Fruit fly (Drosophila melanogaster) whole organism, embryonic: ENCODE data around the gene orion.
A peak's percentile ranks its signal among the peaks of the same experiment; 100 is the strongest.

ENCODE experiments used
- Antp ChIP-seq: fragments of 200-800 bp; sonication (Bioruptor generic); optimal IDR thresholded peaks from 3 replicates; lab custom pipeline; 2016; ENCODE audit warnings: missing biosample characterization, missing genetic modification characterization
- B-H2 ChIP-seq: fragments of 200-800 bp; sonication (Bioruptor generic); optimal IDR thresholded peaks from 2 replicates; lab custom pipeline; 2018; ENCODE audit warnings: missing biosample characterization, mild to moderate bottlenecking, missing genetic modification characterization
- Bteb2 ChIP-seq: fragments of 200-800 bp; sonication (Bioruptor generic); optimal IDR thresholded peaks from 2 replicates; lab custom pipeline; 2016; ENCODE audit warnings: missing biosample characterization, missing genetic modification characterization
- CG11085 ChIP-seq: fragments of 200-800 bp; sonication (Bioruptor generic); IDR thresholded peaks from 2 replicates; pipeline ENCODE4 v1.3.6; 2022; ENCODE audit warnings: missing biosample characterization, missing genetic modification characterization
- CG12155 ChIP-seq: fragments of 200-800 bp; sonication (Bioruptor generic); optimal IDR thresholded peaks from 3 replicates; lab custom pipeline; 2016; ENCODE audit warnings: missing biosample characterization, missing genetic modification characterization
- CG13894 ChIP-seq: fragments of 200-800 bp; sonication (Bioruptor generic); optimal IDR thresholded peaks from 3 replicates; lab custom pipeline; 2018; ENCODE audit warnings: missing biosample characterization, mild to moderate bottlenecking, missing genetic modification characterization, moderate library complexity
- CG14441 ChIP-seq: fragments of 200-800 bp; sonication (Bioruptor generic); IDR thresholded peaks from 2 replicates; pipeline ENCODE4 v1.3.6; 2022; ENCODE audit warnings: missing biosample characterization, missing genetic modification characterization
- CG15073 ChIP-seq: fragments of 200-800 bp; sonication (Bioruptor generic); optimal IDR thresholded peaks from 2 replicates; lab custom pipeline; 2016; ENCODE audit warnings: missing biosample characterization, missing genetic modification characterization
- CG1529 ChIP-seq: fragments of 200-800 bp; sonication (Bioruptor generic); optimal IDR thresholded peaks from 3 replicates; lab custom pipeline; 2018; ENCODE audit warnings: missing biosample characterization, missing genetic modification characterization
- CG1647 ChIP-seq: fragments of 200-800 bp; sonication (Bioruptor generic); optimal IDR thresholded peaks from 3 replicates; lab custom pipeline; 2016; ENCODE audit warnings: missing biosample characterization, missing genetic modification characterization
- CG17186 ChIP-seq: fragments of 200-800 bp; sonication (Bioruptor generic); optimal IDR thresholded peaks from 3 replicates; lab custom pipeline; 2017; ENCODE audit warnings: missing biosample characterization, missing genetic modification reagents, missing genetic modification characterization
- CG18599 ChIP-seq: fragments of 200-800 bp; sonication (Bioruptor generic); optimal IDR thresholded peaks from 3 replicates; lab custom pipeline; 2017; ENCODE audit warnings: missing biosample characterization, missing genetic modification characterization, mild to moderate bottlenecking, moderate library complexity, missing genetic modification reagents
- CG18764 ChIP-seq: fragments of 200-800 bp; sonication (Bioruptor generic); optimal IDR thresholded peaks from 3 replicates; lab custom pipeline; 2016; ENCODE audit warnings: missing biosample characterization, missing genetic modification characterization
- CG2202 ChIP-seq: fragments of 200-800 bp; sonication (Bioruptor generic); optimal IDR thresholded peaks from 2 replicates; lab custom pipeline; 2018; ENCODE audit warnings: missing biosample characterization, mild to moderate bottlenecking, missing genetic modification characterization
- CG30403 ChIP-seq: fragments of 200-800 bp; sonication (Bioruptor generic); optimal IDR thresholded peaks from 3 replicates; lab custom pipeline; 2016; ENCODE audit warnings: missing biosample characterization, missing genetic modification characterization
- CG33213 ChIP-seq: fragments of 200-800 bp; sonication (Bioruptor generic); optimal IDR thresholded peaks from 3 replicates; lab custom pipeline; 2016; ENCODE audit warnings: missing biosample characterization, missing genetic modification characterization
- CG34376 ChIP-seq: fragments of 200-800 bp; sonication (Bioruptor generic); optimal IDR thresholded peaks from 2 replicates; lab custom pipeline; 2018; ENCODE audit warnings: missing biosample characterization, mild to moderate bottlenecking, missing genetic modification characterization
- CG34422 ChIP-seq: fragments of 200-800 bp; sonication (Bioruptor generic); IDR thresholded peaks from 3 replicates; pipeline ENCODE4 v1.3.6; 2022; ENCODE audit warnings: missing biosample characterization, missing genetic modification characterization
- CG4360 ChIP-seq: fragments of 200-800 bp; sonication (Bioruptor generic); IDR thresholded peaks from 2 replicates; pipeline ENCODE4 v1.3.6; 2022; ENCODE audit warnings: missing biosample characterization, missing genetic modification characterization
- CG4617 ChIP-seq: fragments of 200-800 bp; sonication (Bioruptor generic); optimal IDR thresholded peaks from 3 replicates; lab custom pipeline; 2016; ENCODE audit warnings: missing biosample characterization, missing genetic modification characterization, borderline replicate concordance
- CG6791 ChIP-seq: fragments of 200-800 bp; sonication (Bioruptor generic); IDR thresholded peaks from 3 replicates; pipeline ENCODE4 v1.3.6; 2022; ENCODE audit warnings: missing biosample characterization, missing genetic modification characterization; ENCODE audit not compliant: partially characterized antibody
- CoRest ChIP-seq: fragments of 200-800 bp; sonication (Bioruptor generic); optimal IDR thresholded peaks from 3 replicates; lab custom pipeline; 2018; ENCODE audit warnings: missing biosample characterization, mild to moderate bottlenecking, missing genetic modification characterization, moderate library complexity
- CrebB ChIP-seq: fragments of 200-800 bp; sonication (Bioruptor generic); optimal IDR thresholded peaks from 3 replicates; lab custom pipeline; 2018; ENCODE audit warnings: missing biosample characterization, mild to moderate bottlenecking, missing genetic modification characterization
- Dref ChIP-seq: fragments of 200-800 bp; sonication (Bioruptor generic); IDR thresholded peaks from 2 replicates; pipeline ENCODE4 v1.3.6; 2022; ENCODE audit warnings: missing biosample characterization, missing genetic modification characterization
- Hey ChIP-seq: fragments of 200-800 bp; sonication (Bioruptor generic); optimal IDR thresholded peaks from 3 replicates; lab custom pipeline; 2018; ENCODE audit warnings: missing biosample characterization, mild to moderate bottlenecking, missing genetic modification characterization
- Hsf ChIP-seq: fragments of 200-800 bp; sonication (Bioruptor generic); optimal IDR thresholded peaks from 3 replicates; lab custom pipeline; 2016; ENCODE audit warnings: missing biosample characterization, missing genetic modification characterization
- Mad ChIP-seq: fragments of 200-800 bp; sonication (Bioruptor generic); optimal IDR thresholded peaks from 2 replicates; lab custom pipeline; 2016; ENCODE audit warnings: missing biosample characterization, missing genetic modification characterization
- NC2β ChIP-seq: fragments of 200-800 bp; sonication (Bioruptor generic); optimal IDR thresholded peaks from 2 replicates; lab custom pipeline; 2016; ENCODE audit warnings: missing biosample characterization, missing genetic modification characterization
- Neu2 ChIP-seq: fragments of 200-800 bp; sonication (Bioruptor generic); optimal IDR thresholded peaks from 3 replicates; lab custom pipeline; 2016; ENCODE audit warnings: missing biosample characterization, missing genetic modification characterization, borderline replicate concordance
- Six4 ChIP-seq: fragments of 200-800 bp; sonication (Bioruptor generic); optimal IDR thresholded peaks from 2 replicates; lab custom pipeline; 2016; ENCODE audit warnings: missing biosample characterization, missing genetic modification characterization
- Stat92E ChIP-seq, 3 experiments: fragments of >200 bp in 2 of 3; fragments of 200-800 bp in 1 of 3; sonication (Bioruptor generic) in 1 of 3; optimal IDR thresholded peaks; 2 replicates each; lab custom pipeline; 2017 to 2019; ENCODE audit warnings: missing biosample characterization in 3 of 3, missing genetic modification characterization in 3 of 3, mild to moderate bottlenecking in 1 of 3, moderate library complexity in 1 of 3
- ash1 ChIP-seq: fragments of 200-800 bp; sonication (Bioruptor generic); optimal IDR thresholded peaks from 2 replicates; lab custom pipeline; 2018; ENCODE audit warnings: missing biosample characterization, mild to moderate bottlenecking, missing genetic modification characterization
- bigmax ChIP-seq: fragments of 200-800 bp; sonication (Bioruptor generic); optimal IDR thresholded peaks from 2 replicates; lab custom pipeline; 2018; ENCODE audit warnings: missing biosample characterization, mild to moderate bottlenecking, missing genetic modification characterization
- cg ChIP-seq: fragments of 200-800 bp; sonication (Bioruptor generic); optimal IDR thresholded peaks from 3 replicates; lab custom pipeline; 2019; ENCODE audit warnings: missing biosample characterization, mild to moderate bottlenecking, missing genetic modification characterization, moderate library complexity
- danr ChIP-seq: fragments of 200-800 bp; sonication (Bioruptor generic); IDR thresholded peaks from 2 replicates; pipeline ENCODE4 v1.3.6; 2022; ENCODE audit warnings: missing biosample characterization, missing genetic modification characterization
- ewg ChIP-seq: fragments of 200-800 bp; sonication (Bioruptor generic); optimal IDR thresholded peaks from 3 replicates; lab custom pipeline; 2017; ENCODE audit warnings: mild to moderate bottlenecking, missing biosample characterization, missing genetic modification reagents, missing genetic modification characterization
- eyg ChIP-seq: fragments of 200-800 bp; sonication (Bioruptor generic); optimal IDR thresholded peaks from 3 replicates; lab custom pipeline; 2016; ENCODE audit warnings: missing biosample characterization, missing genetic modification characterization
- gem ChIP-seq: fragments of 200-800 bp; sonication (Bioruptor generic); optimal IDR thresholded peaks from 2 replicates; lab custom pipeline; 2019; ENCODE audit warnings: missing biosample characterization, mild to moderate bottlenecking, missing genetic modification characterization, moderate library complexity
- h ChIP-seq: fragments of >200 bp; optimal IDR thresholded peaks from 2 replicates; lab custom pipeline; 2017
- kni ChIP-seq: fragments of 200-800 bp; sonication (Bioruptor generic); optimal IDR thresholded peaks from 3 replicates; lab custom pipeline; 2017; ENCODE audit warnings: mild to moderate bottlenecking, missing biosample characterization, missing genetic modification reagents, missing genetic modification characterization
- otp ChIP-seq: fragments of 200-800 bp; sonication (Bioruptor generic); IDR thresholded peaks from 3 replicates; pipeline ENCODE4, ENCODE4 v1.3.6; 2022; ENCODE audit warnings: missing biosample characterization, missing genetic modification characterization
- phol ChIP-seq: fragments of 200-800 bp; sonication (Bioruptor generic); optimal IDR thresholded peaks from 3 replicates; lab custom pipeline; 2018; ENCODE audit warnings: missing biosample characterization, mild to moderate bottlenecking, missing genetic modification characterization, moderate library complexity
- pum ChIP-seq: fragments of 200-800 bp; sonication (Bioruptor generic); optimal IDR thresholded peaks from 2 replicates; lab custom pipeline; 2016; ENCODE audit warnings: missing biosample characterization, missing genetic modification characterization
- pzg ChIP-seq: fragments of 200-800 bp; sonication (Bioruptor generic); optimal IDR thresholded peaks from 3 replicates; lab custom pipeline; 2018; ENCODE audit warnings: missing biosample characterization, mild to moderate bottlenecking, missing genetic modification characterization, moderate library complexity
- schlank ChIP-seq: fragments of 200-800 bp; sonication (Bioruptor generic); optimal IDR thresholded peaks from 2 replicates; lab custom pipeline; 2018; ENCODE audit warnings: missing biosample characterization, mild to moderate bottlenecking, missing genetic modification characterization
- sd ChIP-seq: fragments of 200-800 bp; sonication (Bioruptor generic); optimal IDR thresholded peaks from 3 replicates; lab custom pipeline; 2018; ENCODE audit warnings: missing biosample characterization, mild to moderate bottlenecking, missing genetic modification characterization, moderate library complexity
- sim ChIP-seq: fragments of 200-800 bp; sonication (Bioruptor generic); IDR thresholded peaks from 2 replicates; pipeline ENCODE4 v1.3.6; 2022; ENCODE audit warnings: missing biosample characterization, missing genetic modification characterization
- trem ChIP-seq: fragments of 200-800 bp; optimal IDR thresholded peaks from 3 replicates; lab custom pipeline; 2019; ENCODE audit warnings: missing biosample characterization, mild to moderate bottlenecking, missing genetic modification characterization, moderate library complexity
- trh ChIP-seq: fragments of 200-800 bp; sonication (Bioruptor generic); optimal IDR thresholded peaks from 2 replicates; lab custom pipeline; 2016; ENCODE audit warnings: missing biosample characterization, missing genetic modification characterization
- vnd ChIP-seq: fragments of 200-800 bp; sonication (Bioruptor generic); IDR thresholded peaks from 3 replicates; pipeline ENCODE4 v1.3.6; 2022; ENCODE audit warnings: missing biosample characterization, missing genetic modification characterization; ENCODE audit not compliant: partially characterized antibody
- zen ChIP-seq: fragments of 200-800 bp; sonication (Bioruptor generic); optimal IDR thresholded peaks from 3 replicates; lab custom pipeline; 2018; ENCODE audit warnings: missing biosample characterization, mild to moderate bottlenecking, missing genetic modification characterization, moderate library complexity

Gene orion

DNA sequence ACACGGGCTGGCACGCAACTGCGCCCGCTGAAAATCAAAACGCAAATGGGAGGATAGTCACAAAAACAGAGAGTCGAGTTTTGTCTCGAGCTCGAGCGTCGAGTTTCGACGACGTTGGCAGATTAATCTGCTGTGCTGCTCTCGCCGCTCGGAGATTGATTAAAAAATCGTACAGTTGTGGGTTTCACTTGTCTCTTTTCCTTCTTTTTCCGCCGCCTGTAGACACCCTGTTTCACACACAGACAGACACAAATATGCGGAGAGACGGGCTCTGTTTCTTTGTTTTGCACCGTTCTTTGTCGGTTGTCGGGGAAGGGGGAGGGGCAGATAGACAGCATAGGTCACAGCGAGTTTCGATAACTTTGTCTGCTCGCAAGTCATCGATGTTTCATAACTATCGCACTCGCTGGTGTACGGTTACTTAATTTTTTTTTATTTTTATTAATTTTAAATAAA, at the start of gene orion (continued):
- no peak for TF ChIP-seq Hey (tag; lab: Kevin White, UChicago)
- TF ChIP-seq h (lab: Kevin White, UChicago): no peak
- TF ChIP-seq ewg (GFP tag; lab: Kevin White, UChicago): no peak
- TF ChIP-seq trem (tag; lab: Kevin White, UChicago): peak; percentile 2
- no peak for TF ChIP-seq CoRest (tag; lab: Kevin White, UChicago)
- TF ChIP-seq zen (tag; lab: Kevin White, UChicago): no peak
- TF ChIP-seq pum: no peak
- peak; percentile 8; the same call in 1 of the 2 replicates for TF ChIP-seq CG14441 (GFP tag; lab: Robert Waterston, UW)
- TF ChIP-seq CG12155 (GFP tag; lab: Kevin White, UChicago): peak; percentile 67
- TF ChIP-seq Neu2 (GFP tag; lab: Kevin White, UChicago): no peak
- TF ChIP-seq CG4617 (GFP tag; lab: Kevin White, UChicago): no peak
- no peak for TF ChIP-seq sd (tag; lab: Kevin White, UChicago)
- TF ChIP-seq otp (GFP tag; lab: Robert Waterston, UW): 0 out of 3 replicates have a peak, but pooled peaks have one; percentile 34
- TF ChIP-seq bigmax (GFP tag; lab: Kevin White, UChicago): no peak
- TF ChIP-seq CG13894 (tag; lab: Kevin White, UChicago): no peak
- peak; percentile 44; the same call in 1 of the 3 replicates for TF ChIP-seq CG34422
- peak; percentile 60 for TF ChIP-seq CG34376 (GFP tag; lab: Kevin White, UChicago)
- TF ChIP-seq CG1529: no peak
- TF ChIP-seq Mad (GFP tag; lab: Kevin White, UChicago): no peak
- TF ChIP-seq sim (GFP tag; lab: Robert Waterston, UW): no peak
- TF ChIP-seq Stat92E (GFP tag; optimal IDR thresholded peaks at IDR 0.05; lab: Kevin White, UChicago): no peak
- TF ChIP-seq pzg (GFP tag; lab: Kevin White, UChicago): peak; percentile 32
- peak; percentile 73 for TF ChIP-seq Dref (GFP tag; lab: Robert Waterston, UW)
- peak; percentile 40 for TF ChIP-seq CG18599 (GFP tag; lab: Kevin White, UChicago)
- no peak for TF ChIP-seq CG33213 (GFP tag; lab: Kevin White, UChicago)
- TF ChIP-seq CG2202: no peak
- peak; percentile 3 for TF ChIP-seq B-H2
- TF ChIP-seq Antp (GFP tag; lab: Kevin White, UChicago): no peak
- TF ChIP-seq NC2β (GFP tag; lab: Kevin White, UChicago): no peak
- TF ChIP-seq danr: no peak
- no peak for TF ChIP-seq trh (GFP tag; lab: Kevin White, UChicago)
- peak; percentile 71 for TF ChIP-seq vnd
- TF ChIP-seq ash1 (GFP tag; lab: Kevin White, UChicago): no peak
- no peak for TF ChIP-seq CG17186 (GFP tag; lab: Kevin White, UChicago)
- TF ChIP-seq CG18764 (GFP tag; lab: Kevin White, UChicago): peak; percentile 76
- TF ChIP-seq schlank (tag; lab: Kevin White, UChicago): no peak
- no peak for TF ChIP-seq CG11085 (GFP tag; lab: Robert Waterston, UW)
- TF ChIP-seq Six4 (GFP tag; lab: Kevin White, UChicago): no peak
- TF ChIP-seq CrebB (tag; lab: Kevin White, UChicago): peak; percentile 5
- TF ChIP-seq CG15073 (GFP tag; lab: Kevin White, UChicago): no peak
- no peak for TF ChIP-seq phol (tag; lab: Kevin White, UChicago)
- peak; percentile 52 for TF ChIP-seq kni (GFP tag; lab: Kevin White, UChicago)
- no peak for TF ChIP-seq CG30403 (GFP tag; lab: Kevin White, UChicago)
- no peak for TF ChIP-seq Hsf (GFP tag; lab: Kevin White, UChicago)
- TF ChIP-seq Bteb2: no peak
- TF ChIP-seq CG6791 (GFP tag; lab: Robert Waterston, UW): peak; percentile 85
- no peak for TF ChIP-seq gem (tag; lab: Kevin White, UChicago)
- peak; percentile 81 for TF ChIP-seq cg (GFP tag; lab: Kevin White, UChicago)
- no peak for TF ChIP-seq eyg (GFP tag; lab: Kevin White, UChicago)
- no peak for TF ChIP-seq CG4360
- no peak for TF ChIP-seq CG1647 (GFP tag; lab: Kevin White, UChicago)
